In genomic region chrX:6691653-6692052, ce11 we compare ENCODE assay signal across 2 worm cellular contexts.
TF ChIP-seq lines count a peak whose summit lies in the region.

No protein-coding gene starts in this region.

TF ChIP-seq in whole organism, late embryonic, 69 proteins besides CTCF, POLR2A, EP300 and RAD21:
- TF ChIP-seq hlh-15 (tag; optimal IDR thresholded peaks at IDR 0.05; lab: Kevin White, UChicago) (no peak), unc-42 (tag; optimal IDR thresholded peaks at IDR 0.05; lab: Kevin White, UChicago) (peak; percentile 81)

TF ChIP-seq in whole organism, mixed stage, embryonic, 35 proteins besides CTCF, POLR2A, EP300 and RAD21:
- peak; percentile 93 for TF ChIP-seq ces-1 (GFP tag; optimal IDR thresholded peaks at IDR 0.05; lab: Kevin White, UChicago)
- no peak for TF ChIP-seq tbx-8 (GFP tag; optimal IDR thresholded peaks at IDR 0.05; lab: Kevin White, UChicago)
